Worm (Caenorhabditis elegans): ENCODE data around the gene F52B11.5.

ce11 chrIV:14089749-14090148 is 13.3 kb downstream of the F52B11.5 start:
- TF ChIP-seq sea-2 (GFP tag; optimal IDR thresholded peaks at IDR 0.05), result no peak
- no peak for TF ChIP-seq nhr-12 (tag; optimal IDR thresholded peaks at IDR 0.05)
- no peak for TF ChIP-seq nhr-11 (tag; optimal IDR thresholded peaks at IDR 0.05)
- TF ChIP-seq mdl-1 (tag; optimal IDR thresholded peaks at IDR 0.05), result no peak
- no peak for TF ChIP-seq nhr-76 (tag; optimal IDR thresholded peaks at IDR 0.05)
- TF ChIP-seq ztf-11 (tag; optimal IDR thresholded peaks at IDR 0.05), result no peak
- TF ChIP-seq tbx-2 (tag; optimal IDR thresholded peaks at IDR 0.05), result no peak
- TF ChIP-seq aly-2 (tag; optimal IDR thresholded peaks at IDR 0.05), result no peak
- TF ChIP-seq ZK546.5 (tag; optimal IDR thresholded peaks at IDR 0.05), result no peak
- no peak for TF ChIP-seq unc-62 (GFP tag; optimal IDR thresholded peaks at IDR 0.05)
- no peak for TF ChIP-seq lin-15B (tag; optimal IDR thresholded peaks at IDR 0.05)
